Fruit fly (Drosophila melanogaster): ENCODE results near the gene mtrm.

Gene mtrm

DNA sequence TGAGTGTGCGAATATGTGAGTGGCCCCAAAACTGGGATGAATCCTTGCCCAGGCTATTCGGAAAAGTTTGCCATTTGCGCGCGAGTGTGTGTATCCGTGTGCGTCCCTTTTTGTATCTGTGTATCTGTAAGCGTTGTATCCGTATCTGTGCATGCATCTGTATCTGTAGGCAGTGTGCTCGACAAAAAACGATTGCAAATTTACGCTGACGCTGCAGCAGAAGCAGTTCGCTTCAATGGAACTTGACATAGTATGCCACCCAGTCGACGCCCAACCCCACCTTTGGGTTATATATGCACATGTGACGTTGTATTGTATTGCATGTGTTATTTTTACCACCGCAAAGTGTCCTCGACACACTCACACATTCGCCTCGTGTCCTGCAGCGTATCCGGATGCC, 16.6 kb upstream of the mtrm start:
- TF ChIP-seq CG8478 (optimal IDR thresholded peaks at IDR 0.05) (no peak), CTCF (optimal IDR thresholded peaks at IDR 0.05) (no peak)

DNA sequence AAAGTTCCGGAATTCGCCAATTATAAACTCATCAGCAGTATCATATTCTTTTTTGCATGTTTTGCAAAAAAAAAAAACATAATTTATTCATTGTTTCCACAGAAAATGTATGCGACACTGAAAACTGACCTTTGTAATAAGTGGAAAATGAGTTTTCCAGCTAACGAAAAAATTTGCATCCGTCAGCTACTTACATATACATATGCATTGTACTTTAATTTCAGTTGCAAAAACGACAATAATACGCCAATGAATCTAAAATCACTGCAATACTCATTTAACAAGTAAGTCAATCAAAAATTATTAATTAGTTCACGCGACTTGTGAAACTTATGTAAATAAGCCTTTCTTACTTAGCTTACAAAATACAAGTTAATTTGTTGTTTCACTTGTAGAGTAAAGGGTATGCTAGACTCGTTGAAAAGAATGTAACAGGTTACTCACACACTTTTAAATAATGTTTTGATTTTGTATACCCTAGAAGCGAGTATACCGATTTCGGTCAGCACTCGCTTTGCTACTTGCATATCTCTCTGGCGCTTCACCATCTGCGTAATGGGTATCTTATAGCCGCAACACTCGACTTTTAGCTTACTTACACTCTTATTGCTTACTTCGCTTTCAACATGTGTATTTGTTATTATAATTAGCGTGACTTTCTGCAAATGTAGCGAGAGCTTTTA, 13.9 kb upstream of the mtrm start:
- no peak for TF ChIP-seq CG8478 (optimal IDR thresholded peaks at IDR 0.05)
- TF ChIP-seq CTCF (optimal IDR thresholded peaks at IDR 0.05): no peak

DNA sequence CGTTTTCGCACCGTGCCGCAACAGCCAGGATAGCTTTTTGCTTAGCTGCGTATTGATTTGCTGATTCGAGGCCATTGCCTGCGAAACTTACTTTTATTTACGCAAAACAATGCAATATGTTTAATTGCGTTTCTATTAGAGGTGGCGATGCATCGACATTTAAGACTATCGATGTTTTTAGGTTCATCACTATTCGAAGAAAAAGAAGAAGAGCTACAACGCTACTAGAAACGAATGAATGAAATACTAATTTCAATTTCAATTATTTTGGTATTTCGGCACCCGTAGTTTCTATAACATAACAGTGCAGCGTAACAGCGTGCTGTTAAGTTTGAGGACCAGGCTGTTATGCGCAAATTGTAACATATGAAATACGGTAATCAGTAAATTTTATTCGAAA, 7.7 kb upstream of the mtrm start, which contains the start of the genes Tpt, mkg-p and CG13667:
Gene Tpt, minus strand, starts transcription at position 155 of the 400 bp plus-strand sequence.
Gene mkg-p, minus strand, starts transcription at position 155 of the 400 bp plus-strand sequence.
Gene CG13667, plus strand, starts transcription at position 332 of the 400 bp plus-strand sequence.
- TF ChIP-seq CTCF (optimal IDR thresholded peaks at IDR 0.05): peak in 1 of 2 experiments; percentile 37
- no peak for TF ChIP-seq CG8478 (optimal IDR thresholded peaks at IDR 0.05)

DNA sequence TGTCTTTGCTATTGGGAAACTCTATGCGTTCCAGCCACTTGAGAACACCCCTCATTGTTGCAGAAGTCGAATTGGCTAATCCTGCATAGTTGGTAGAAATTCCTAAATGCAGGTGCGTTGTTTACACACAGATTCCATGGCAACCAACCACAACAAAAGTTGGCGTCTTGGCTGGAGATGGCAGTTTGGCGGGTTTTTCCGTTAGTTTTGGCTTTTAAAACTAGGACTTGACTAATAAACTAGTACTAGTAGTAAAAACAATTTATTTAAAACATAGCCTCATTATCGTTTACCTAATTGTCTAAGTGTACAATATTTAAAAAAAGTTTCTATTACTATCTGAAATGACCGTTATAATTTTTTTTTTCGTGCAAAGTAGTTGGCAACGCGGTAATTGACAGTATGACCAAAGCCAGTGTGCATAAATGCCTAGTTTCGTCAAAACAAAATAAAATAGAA, 1.3 kb upstream of the mtrm start, which contains the start of gene Exo70:
Gene Exo70, plus strand, starts transcription at position 413 of the 459 bp plus-strand sequence.
- TF ChIP-seq CG8478 (optimal IDR thresholded peaks at IDR 0.05): no peak
- no peak for TF ChIP-seq CTCF (optimal IDR thresholded peaks at IDR 0.05)

DNA sequence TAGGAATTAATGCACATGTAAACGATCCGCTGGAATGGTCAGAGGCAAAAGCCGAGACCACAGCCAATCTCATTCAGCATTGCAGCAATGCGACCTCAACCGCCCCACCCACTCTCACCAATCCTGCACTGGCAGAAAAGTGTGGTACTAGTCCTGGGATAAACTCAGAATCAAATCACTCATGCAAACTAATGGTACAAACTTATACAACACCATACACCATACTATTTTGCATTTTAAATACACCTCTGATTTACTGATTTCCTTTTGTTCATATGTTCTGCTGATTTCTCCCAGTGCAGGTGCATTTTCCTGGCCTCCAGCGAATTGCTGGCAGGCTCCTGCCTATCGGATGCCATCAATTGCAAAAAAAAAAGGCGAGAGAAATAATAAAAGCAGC, 6.2 kb downstream of the mtrm start:
- no peak for TF ChIP-seq CG8478 (optimal IDR thresholded peaks at IDR 0.05)
- TF ChIP-seq CTCF (optimal IDR thresholded peaks at IDR 0.05): no peak

DNA sequence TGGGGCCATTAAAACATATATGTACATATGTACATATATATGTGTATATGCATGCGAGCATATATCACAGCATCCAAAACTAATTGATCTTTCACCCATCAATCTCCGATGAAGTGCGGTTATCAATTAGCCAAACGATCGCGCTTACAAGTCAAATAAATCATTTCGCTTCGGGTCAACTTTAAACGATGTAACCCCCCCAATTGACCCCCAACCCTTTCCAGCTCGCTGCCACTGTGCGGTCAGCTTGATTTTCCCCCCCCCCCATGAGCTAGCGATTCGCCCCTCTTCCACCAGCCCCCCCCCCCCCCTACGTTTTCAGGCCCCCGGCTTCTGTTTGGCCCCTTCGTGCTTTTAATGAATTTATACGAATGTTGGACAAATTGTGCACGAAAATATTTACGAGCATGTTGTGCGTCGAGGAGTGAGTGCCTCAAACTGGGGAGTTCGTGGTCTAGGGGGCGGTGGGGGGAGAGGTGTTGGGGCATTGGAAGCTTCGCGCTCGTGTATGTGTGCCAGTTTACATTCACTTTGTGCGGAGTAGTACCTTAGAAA, 6.9 kb downstream of the mtrm start:
- TF ChIP-seq CTCF (optimal IDR thresholded peaks at IDR 0.05) (no peak), CG8478 (optimal IDR thresholded peaks at IDR 0.05) (no peak)

DNA sequence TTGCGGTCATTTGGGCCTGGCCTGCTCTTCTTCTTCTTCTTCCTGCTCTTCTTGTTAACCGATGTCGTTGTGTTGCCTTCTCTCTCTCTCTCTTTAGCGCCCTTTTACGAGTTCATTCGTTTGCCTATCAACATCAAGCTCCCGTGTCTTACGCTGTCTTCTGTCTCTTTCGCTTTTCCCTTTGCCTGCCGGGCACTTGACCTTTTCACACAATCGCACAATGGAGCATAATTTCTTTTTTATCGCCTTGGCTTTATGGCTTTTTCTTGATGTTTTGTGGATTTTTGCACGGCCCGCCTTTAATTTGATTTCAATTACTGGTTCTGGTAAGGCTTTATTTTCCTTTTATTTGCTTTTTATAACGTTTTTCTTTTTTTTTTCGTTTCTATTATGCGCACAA, 8.5 kb downstream of the mtrm start:
- TF ChIP-seq CG8478 (optimal IDR thresholded peaks at IDR 0.05) (no peak), CTCF (optimal IDR thresholded peaks at IDR 0.05) (no peak)

DNA sequence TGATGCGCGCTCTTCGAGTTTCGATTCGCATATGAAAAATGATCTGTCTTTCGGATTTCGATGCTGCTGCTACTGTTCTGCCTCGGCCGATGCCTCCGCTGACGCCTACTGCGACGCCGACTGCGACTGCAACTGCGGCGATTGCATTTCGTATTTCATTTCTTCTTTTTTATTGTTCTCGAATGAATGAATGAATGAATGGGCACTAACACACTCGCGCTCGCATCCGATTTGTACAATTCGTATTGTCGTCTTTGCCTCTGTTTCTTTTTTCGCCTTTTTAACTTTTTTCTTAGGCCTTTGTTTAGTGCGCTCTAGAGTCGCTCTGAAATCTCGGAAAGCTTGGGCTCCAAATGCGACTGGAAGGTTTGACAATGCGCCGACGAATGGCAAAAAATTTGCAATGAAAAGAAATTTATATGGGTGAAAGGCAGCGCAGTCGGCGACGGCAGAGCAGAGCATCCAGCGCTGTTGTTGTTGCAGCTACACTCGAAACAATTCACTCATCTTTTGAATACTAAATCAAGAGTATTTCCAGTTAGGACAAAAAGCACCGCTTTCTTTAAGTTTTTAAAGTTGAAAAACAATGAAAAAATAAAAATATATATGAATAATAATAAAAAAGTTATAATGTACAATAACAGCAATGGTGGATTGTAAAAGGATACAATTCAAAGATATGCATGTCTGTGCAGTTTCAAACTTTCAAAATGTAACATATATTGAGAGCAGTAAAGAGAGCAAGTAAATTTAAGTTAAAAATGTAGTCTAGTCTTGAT, 9.2 kb downstream of the mtrm start, which contains the start of gene CG32354:
Gene CG32354, minus strand, starts transcription at position 398 of the 779 bp plus-strand sequence.
- TF ChIP-seq CG8478 (optimal IDR thresholded peaks at IDR 0.05) (no peak), CTCF (optimal IDR thresholded peaks at IDR 0.05) (no peak)

DNA sequence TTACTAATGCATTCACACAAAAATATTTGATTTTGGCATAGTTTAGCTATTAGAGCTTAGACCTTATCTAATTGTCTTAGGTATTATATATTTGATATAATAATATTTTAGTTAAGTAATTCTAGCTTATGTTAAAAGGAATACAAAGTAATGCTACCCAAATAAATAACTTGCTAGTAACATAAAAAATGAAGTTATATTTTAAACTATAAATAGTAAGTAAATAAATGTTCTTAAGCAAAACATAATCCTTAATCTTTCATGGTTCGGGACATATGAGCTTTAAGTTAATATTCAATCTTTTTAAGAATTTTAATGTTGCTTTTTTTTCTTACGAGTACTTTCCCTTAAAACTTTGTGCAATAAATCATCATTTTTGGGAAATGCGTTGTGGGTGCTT, 10.3 kb downstream of the mtrm start:
- TF ChIP-seq CTCF (optimal IDR thresholded peaks at IDR 0.05) (no peak), CG8478 (optimal IDR thresholded peaks at IDR 0.05) (no peak)

DNA sequence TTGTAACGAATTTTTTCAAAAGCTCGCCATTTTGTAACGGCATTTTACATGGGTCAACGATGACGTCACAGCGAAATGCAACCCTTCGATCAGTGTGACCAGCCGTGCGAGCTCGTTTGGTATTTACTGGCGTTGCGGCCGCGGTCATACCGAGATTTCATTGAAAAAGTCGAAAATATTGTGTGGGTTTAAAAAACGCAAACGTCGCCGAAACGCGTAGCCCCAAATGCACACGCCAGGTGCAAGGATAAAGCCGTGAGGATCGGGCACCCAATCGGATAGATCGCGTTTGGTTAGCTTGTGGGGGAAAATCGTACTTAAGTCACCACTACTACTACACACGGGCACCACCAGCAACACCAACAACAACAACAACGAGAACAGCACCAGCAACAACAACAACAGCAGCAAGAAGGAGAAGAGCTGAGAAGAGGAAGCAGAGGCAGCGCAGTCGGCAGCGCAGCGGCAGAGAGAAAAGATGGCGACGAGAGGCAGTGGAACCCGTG, 12.1 kb downstream of the mtrm start, which contains the start of gene Cbl:
Gene Cbl, plus strand, starts transcription at position 124 of the 506 bp plus-strand sequence.
- TF ChIP-seq CG8478 (optimal IDR thresholded peaks at IDR 0.05) (no peak), CTCF (optimal IDR thresholded peaks at IDR 0.05) (peak in 1 of 2 experiments; percentile 28)

DNA sequence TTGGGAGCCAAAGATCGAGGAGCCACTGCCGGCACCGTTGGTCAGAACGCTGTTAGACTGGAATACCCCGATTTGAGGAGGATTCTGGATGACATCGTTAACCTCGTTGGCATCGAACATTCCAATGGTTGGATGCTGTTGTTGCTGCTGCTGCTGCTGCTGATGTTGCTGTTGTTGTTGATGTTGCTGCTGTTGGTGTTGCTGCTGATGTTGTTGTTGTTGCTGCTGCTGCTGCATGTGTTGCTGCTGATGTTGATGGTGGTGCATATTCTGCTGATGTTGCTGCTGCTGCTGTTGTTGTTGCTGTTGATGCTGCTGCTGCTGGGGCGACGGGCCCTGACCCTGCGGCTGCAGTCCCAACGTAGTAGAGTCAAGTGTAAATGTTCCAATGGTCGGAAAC, 24.8 kb downstream of the mtrm start:
- no peak for TF ChIP-seq CTCF (optimal IDR thresholded peaks at IDR 0.05)
- no peak for TF ChIP-seq CG8478 (optimal IDR thresholded peaks at IDR 0.05)

DNA sequence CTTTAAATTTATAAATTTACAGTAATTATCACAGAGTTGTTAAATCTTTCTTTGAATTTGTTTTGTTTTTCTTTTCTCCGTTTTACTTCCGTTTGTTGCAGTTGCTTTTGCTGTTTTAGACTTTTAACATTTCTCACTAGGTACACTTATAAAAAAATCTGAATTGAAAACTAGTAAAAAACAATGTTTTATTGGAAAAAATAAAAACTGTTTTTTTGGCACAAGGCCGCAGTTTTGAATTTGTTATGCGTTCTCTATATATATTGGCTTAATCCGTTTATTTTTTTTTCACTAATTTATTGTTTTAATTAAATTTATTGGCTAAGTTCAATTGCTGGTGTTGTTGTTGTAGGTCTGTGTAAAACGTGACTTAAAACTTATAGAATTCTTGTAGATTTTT, 27.3 kb downstream of the mtrm start:
- TF ChIP-seq CG8478 (optimal IDR thresholded peaks at IDR 0.05) (no peak), CTCF (optimal IDR thresholded peaks at IDR 0.05) (no peak)

DNA sequence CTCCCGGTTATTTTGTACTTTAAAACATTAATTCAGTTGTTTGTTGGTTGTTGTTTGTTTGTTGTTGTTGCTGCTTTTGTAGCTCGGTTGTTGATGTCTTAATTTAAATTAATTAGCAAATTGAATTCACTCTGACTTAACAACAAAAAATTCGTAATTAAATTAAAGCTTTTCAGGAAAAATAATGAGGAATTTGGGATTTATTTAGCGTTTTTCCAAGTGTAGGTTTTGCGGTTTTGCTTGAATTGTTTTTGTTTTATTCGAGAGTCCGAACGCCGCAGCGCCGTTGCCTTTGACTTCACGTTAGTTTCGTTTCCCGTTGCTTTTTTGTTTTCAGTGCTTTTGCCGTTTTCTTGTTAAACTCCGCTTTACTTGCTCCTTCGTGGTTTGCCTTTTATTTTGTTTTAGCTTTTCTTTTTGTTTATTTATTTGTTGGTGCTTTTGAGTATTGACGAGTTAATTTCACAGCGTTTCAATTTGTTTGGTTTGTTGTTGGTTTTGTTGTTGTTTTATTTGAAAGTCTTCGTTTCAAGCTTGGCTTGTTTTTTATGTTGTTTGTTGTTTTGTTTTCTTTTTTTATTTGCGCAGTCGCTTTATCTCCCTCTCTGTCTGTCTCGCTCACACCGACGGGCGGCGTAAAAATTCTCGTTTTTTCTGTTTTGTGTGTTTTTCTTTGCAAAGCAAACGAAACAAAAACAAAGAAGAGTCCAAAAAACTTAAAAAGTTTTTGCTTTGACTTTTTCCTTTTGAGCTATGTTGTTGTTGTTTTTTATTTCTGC, 28.1 kb downstream of the mtrm start:
- no peak for TF ChIP-seq CG8478 (optimal IDR thresholded peaks at IDR 0.05)
- TF ChIP-seq CTCF (optimal IDR thresholded peaks at IDR 0.05): no peak

Data from S2 (cell line).